Worm (Caenorhabditis elegans) whole organism, early embryonic: ENCODE data around the gene ced-13.

Experiments used
- B0310.2 ChIP-seq: sonication (generic microtip); optimal IDR thresholded peaks from 2 replicates; lab custom pipeline; 2016; ENCODE audit warnings: mild to moderate bottlenecking, missing genetic modification characterization, missing compliant biosample characterization
- ama-1 ChIP-seq: fragments of 150-350 bp; optimal IDR thresholded peaks from 2 replicates; lab custom pipeline; 2014
- flt-1 ChIP-seq: fragments of 200-800 bp; sonication (Bioruptor generic); IDR thresholded peaks from 2 replicates; pipeline ENCODE4 v1.3.6; 2022; ENCODE audit warnings: missing genetic modification characterization, missing compliant biosample characterization
- hnd-1 ChIP-seq: sonication (generic microtip); optimal IDR thresholded peaks from 2 replicates; lab custom pipeline; 2016; ENCODE audit warnings: missing genetic modification characterization, missing compliant biosample characterization
- sea-1 ChIP-seq: fragments of 200-800 bp; sonication (Bioruptor generic); conservative IDR thresholded peaks from 2 replicates; pipeline ENCODE4 v1.3.6; 2022; ENCODE audit warnings: missing genetic modification characterization, missing compliant biosample characterization

DNA sequence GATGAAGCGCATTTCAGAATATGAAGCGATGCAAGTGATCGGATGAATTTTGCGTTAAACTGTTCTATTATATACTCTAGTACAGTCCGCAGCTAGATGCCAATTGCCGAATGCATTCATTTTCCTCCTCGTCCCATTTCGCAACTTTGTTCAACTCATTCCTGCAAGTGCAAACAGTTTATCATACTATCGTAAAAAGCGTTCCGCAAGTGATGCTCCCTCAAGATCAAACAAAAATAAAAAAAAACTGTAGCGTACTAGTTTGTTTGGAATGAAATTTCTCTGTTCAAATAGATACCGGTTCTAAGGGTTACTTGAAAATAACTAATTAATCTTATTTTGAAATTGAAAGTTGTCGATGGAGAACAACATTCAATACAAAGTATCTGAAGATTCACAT is 21.4 kb upstream of the ced-13 start, which contains the start of gene pqn-57:
- no peak for TF ChIP-seq hnd-1
- TF ChIP-seq ama-1 (lab: Kevin White, UChicago) = no peak
- no peak for TF ChIP-seq B0310.2 (tag; lab: Kevin White, UChicago)
- TF ChIP-seq flt-1 (GFP tag; lab: Robert Waterston, UW) = no peak
- no peak for TF ChIP-seq sea-1 (GFP tag; lab: Robert Waterston, UW)
